Worm (Caenorhabditis elegans): ENCODE measurements around the gene cyp-13A10.

DNA sequence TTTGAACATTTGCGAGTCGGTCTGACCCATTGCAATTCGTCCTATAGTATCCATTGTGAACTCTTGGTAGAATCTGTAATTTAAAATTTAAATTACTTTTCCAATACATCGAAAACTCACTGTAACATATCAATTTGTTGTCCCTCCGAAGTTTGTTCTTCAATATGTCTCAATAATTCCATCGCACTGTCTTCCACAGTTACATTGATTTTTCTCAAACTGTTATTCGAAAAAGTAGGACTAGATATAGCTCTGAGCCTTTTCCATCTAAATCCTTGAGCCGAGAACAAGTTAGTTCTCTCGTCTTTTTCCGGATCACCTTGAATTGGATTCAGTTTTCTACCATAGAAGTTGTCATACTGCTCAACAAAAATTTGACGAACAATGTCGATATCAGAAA lies 524 bp downstream of the cyp-13A10 start:
- TF ChIP-seq efl-1 (GFP tag; optimal IDR thresholded peaks at IDR 0.05) (no peak), rpc-1 (optimal IDR thresholded peaks at IDR 0.05) (no peak), rpc-1 (tag; optimal IDR thresholded peaks at IDR 0.05) (no peak), snpc-3.4 (tag; optimal IDR thresholded peaks at IDR 0.05) (no peak), Y95B8A.8 (GFP tag; IDR thresholded peaks at IDR 0.05) (no peak), die-1 (tag; optimal IDR thresholded peaks at IDR 0.05) (no peak), attf-5 (GFP tag; optimal IDR thresholded peaks at IDR 0.05) (no peak)

Measured in whole organism, young adult.